Fruit fly (Drosophila melanogaster) whole organism, embryonic: Measurements from ENCODE around the gene fit.
A peak's percentile ranks its signal among the peaks of the same experiment; 100 is the strongest.

ENCODE experiments used
- Antp ChIP-seq: fragments of 200-800 bp; sonication (Bioruptor generic); optimal IDR thresholded peaks from 3 replicates; lab custom pipeline; 2016; ENCODE audit warnings: missing biosample characterization, missing genetic modification characterization
- Awh ChIP-seq: fragments of 200-800 bp; sonication (Bioruptor generic); IDR thresholded peaks from 2 replicates; pipeline ENCODE4, ENCODE4 v1.3.6; 2022; ENCODE audit warnings: missing biosample characterization, missing genetic modification characterization
- Bdp1 ChIP-seq: fragments of 200-800 bp; sonication (Bioruptor generic); optimal IDR thresholded peaks from 3 replicates; lab custom pipeline; 2016; ENCODE audit warnings: missing biosample characterization, missing genetic modification characterization
- CG10654 ChIP-seq: fragments of 200-800 bp; sonication (Bioruptor generic); optimal IDR thresholded peaks from 2 replicates; lab custom pipeline; 2016; ENCODE audit warnings: missing biosample characterization, missing genetic modification characterization
- CG11504 ChIP-seq: fragments of 200-800 bp; sonication (Bioruptor generic); optimal IDR thresholded peaks from 3 replicates; lab custom pipeline; 2019; ENCODE audit warnings: missing biosample characterization, mild to moderate bottlenecking, missing genetic modification characterization, moderate library complexity
- CG12236 ChIP-seq: fragments of 200-800 bp; sonication (Bioruptor generic); optimal IDR thresholded peaks from 2 replicates; lab custom pipeline; 2016; ENCODE audit warnings: missing biosample characterization, missing genetic modification characterization
- CG12299 ChIP-seq: fragments of 200-800 bp; sonication (Bioruptor generic); optimal IDR thresholded peaks from 2 replicates; lab custom pipeline; 2018; ENCODE audit warnings: missing biosample characterization, mild to moderate bottlenecking, missing genetic modification characterization
- CG13894 ChIP-seq: fragments of 200-800 bp; sonication (Bioruptor generic); optimal IDR thresholded peaks from 3 replicates; lab custom pipeline; 2018; ENCODE audit warnings: missing biosample characterization, mild to moderate bottlenecking, missing genetic modification characterization, moderate library complexity
- CG15514 ChIP-seq: fragments of 200-800 bp; sonication (Bioruptor generic); optimal IDR thresholded peaks from 3 replicates; lab custom pipeline; 2017; ENCODE audit warnings: missing biosample characterization, missing genetic modification characterization, mild to moderate bottlenecking, moderate library complexity, missing genetic modification reagents
- CG16815 ChIP-seq: fragments of 200-800 bp; sonication (Bioruptor generic); optimal IDR thresholded peaks from 3 replicates; lab custom pipeline; 2017; ENCODE audit warnings: missing biosample characterization, mild to moderate bottlenecking, missing genetic modification characterization
- CG17328 ChIP-seq: fragments of 200-800 bp; sonication (Bioruptor generic); IDR thresholded peaks from 2 replicates; pipeline ENCODE4 v1.3.6; 2022; ENCODE audit warnings: missing biosample characterization, missing genetic modification characterization
- CG17829 ChIP-seq: fragments of 200-800 bp; optimal IDR thresholded peaks from 2 replicates; lab custom pipeline; 2019; ENCODE audit warnings: missing biosample characterization, mild to moderate bottlenecking, missing genetic modification characterization, moderate library complexity
- CG30020 ChIP-seq: fragments of 200-800 bp; optimal IDR thresholded peaks from 2 replicates; lab custom pipeline; 2019; ENCODE audit warnings: missing biosample characterization, mild to moderate bottlenecking, missing genetic modification characterization, moderate library complexity
- CG31441 ChIP-seq: fragments of 200-800 bp; sonication (Bioruptor generic); IDR thresholded peaks from 2 replicates; pipeline ENCODE4 v1.3.6; 2022; ENCODE audit warnings: missing biosample characterization, missing genetic modification characterization
- CG3163 ChIP-seq: fragments of 200-800 bp; sonication (Bioruptor generic); optimal IDR thresholded peaks from 3 replicates; lab custom pipeline; 2016; ENCODE audit warnings: missing biosample characterization, missing genetic modification characterization
- CG34422 ChIP-seq: fragments of 200-800 bp; sonication (Bioruptor generic); IDR thresholded peaks from 3 replicates; pipeline ENCODE4 v1.3.6; 2022; ENCODE audit warnings: missing biosample characterization, missing genetic modification characterization
- CG4404 ChIP-seq: fragments of 200-800 bp; sonication (Bioruptor generic); IDR thresholded peaks from 2 replicates; pipeline ENCODE4 v1.3.6; 2022; ENCODE audit warnings: missing biosample characterization, missing genetic modification characterization
- CG7786 ChIP-seq: fragments of 200-800 bp; sonication (Bioruptor generic); optimal IDR thresholded peaks from 2 replicates; lab custom pipeline; 2016; ENCODE audit warnings: missing biosample characterization, missing genetic modification characterization
- CG7928 ChIP-seq: fragments of 200-800 bp; sonication (Bioruptor generic); optimal IDR thresholded peaks from 2 replicates; lab custom pipeline; 2017; ENCODE audit warnings: missing biosample characterization, mild to moderate bottlenecking, missing genetic modification characterization
- CG9437 ChIP-seq: fragments of 200-800 bp; sonication (Bioruptor generic); optimal IDR thresholded peaks from 2 replicates; lab custom pipeline; 2018; ENCODE audit warnings: missing biosample characterization, mild to moderate bottlenecking, missing genetic modification characterization
- Dad ChIP-seq: fragments of 200-800 bp; sonication (Bioruptor generic); optimal IDR thresholded peaks from 3 replicates; lab custom pipeline; 2016; ENCODE audit warnings: missing biosample characterization, missing genetic modification characterization
- Ets65A ChIP-seq: fragments of 200-800 bp; sonication (Bioruptor generic); peaks from one replicate; lab custom pipeline; 2016; ENCODE audit warnings: missing biosample characterization, missing genetic modification characterization
- Fer2 ChIP-seq: fragments of 200-800 bp; sonication (Bioruptor generic); optimal IDR thresholded peaks from 2 replicates; lab custom pipeline; 2018; ENCODE audit warnings: missing biosample characterization, mild to moderate bottlenecking, missing genetic modification characterization, moderate library complexity
- Gsc ChIP-seq: fragments of 200-800 bp; sonication (Bioruptor generic); IDR thresholded peaks from 2 replicates; pipeline ENCODE4 v1.3.6; 2022; ENCODE audit warnings: missing biosample characterization, missing genetic modification characterization
- HLH54F ChIP-seq: fragments of 200-800 bp; sonication (Bioruptor generic); optimal IDR thresholded peaks from 3 replicates; lab custom pipeline; 2016; ENCODE audit warnings: missing biosample characterization, missing genetic modification characterization
- HLHmδ ChIP-seq: fragments of 200-800 bp; sonication (Bioruptor generic); optimal IDR thresholded peaks from 2 replicates; lab custom pipeline; 2018; ENCODE audit warnings: missing biosample characterization, mild to moderate bottlenecking, missing genetic modification characterization, moderate library complexity
- HmgZ ChIP-seq: fragments of 200-800 bp; sonication (Bioruptor generic); optimal IDR thresholded peaks from 2 replicates; lab custom pipeline; 2018; ENCODE audit warnings: missing biosample characterization, mild to moderate bottlenecking, missing genetic modification characterization
- Hr3 ChIP-seq: fragments of 200-800 bp; sonication (Bioruptor generic); optimal IDR thresholded peaks from 3 replicates; lab custom pipeline; 2016; ENCODE audit warnings: missing biosample characterization, missing genetic modification characterization
- Six4 ChIP-seq: fragments of 200-800 bp; sonication (Bioruptor generic); optimal IDR thresholded peaks from 2 replicates; lab custom pipeline; 2016; ENCODE audit warnings: missing biosample characterization, missing genetic modification characterization
- Sox100B ChIP-seq: fragments of 200-800 bp; sonication (Bioruptor generic); optimal IDR thresholded peaks from 3 replicates; lab custom pipeline; 2018; ENCODE audit warnings: missing biosample characterization, mild to moderate bottlenecking, missing genetic modification characterization
- Trl ChIP-seq, 3 experiments: fragments of >200 bp in 2 of 3; fragments of 200-800 bp in 1 of 3; sonication (Bioruptor generic) in 1 of 3; optimal IDR thresholded peaks; 2 replicates in 1 of 3; 3 replicates in 2 of 3; lab custom pipeline; 2016 to 2017; ENCODE audit warnings: missing biosample characterization in 1 of 3, missing genetic modification characterization in 1 of 3
- YL-1 ChIP-seq: fragments of 200-800 bp; sonication (Bioruptor generic); optimal IDR thresholded peaks from 3 replicates; lab custom pipeline; 2017; ENCODE audit warnings: missing biosample characterization, mild to moderate bottlenecking, missing genetic modification characterization
- ab ChIP-seq: fragments of 200-800 bp; sonication (Bioruptor generic); optimal IDR thresholded peaks from 2 replicates; lab custom pipeline; 2016; ENCODE audit warnings: missing biosample characterization, missing genetic modification characterization
- cato ChIP-seq: fragments of 200-800 bp; sonication (Bioruptor generic); optimal IDR thresholded peaks from 2 replicates; lab custom pipeline; 2016; ENCODE audit warnings: missing biosample characterization, missing genetic modification characterization, borderline replicate concordance
- corto ChIP-seq: fragments of 200-800 bp; sonication (Bioruptor generic); optimal IDR thresholded peaks from 2 replicates; lab custom pipeline; 2016; ENCODE audit warnings: missing biosample characterization, mild to moderate bottlenecking, missing genetic modification characterization, moderate library complexity
- esg ChIP-seq: fragments of 200-800 bp; sonication (Bioruptor generic); conservative IDR thresholded peaks from 2 replicates; pipeline ENCODE4 v1.3.6; 2022; ENCODE audit warnings: missing biosample characterization, missing genetic modification characterization
- eyg ChIP-seq: fragments of 200-800 bp; sonication (Bioruptor generic); optimal IDR thresholded peaks from 3 replicates; lab custom pipeline; 2016; ENCODE audit warnings: missing biosample characterization, missing genetic modification characterization
- gcm2 ChIP-seq: fragments of 200-800 bp; sonication (Bioruptor generic); optimal IDR thresholded peaks from 2 replicates; lab custom pipeline; 2016; ENCODE audit warnings: missing biosample characterization, missing genetic modification characterization
- jing ChIP-seq: fragments of 200-800 bp; sonication (Bioruptor generic); optimal IDR thresholded peaks from 2 replicates; lab custom pipeline; 2018; ENCODE audit warnings: missing biosample characterization, mild to moderate bottlenecking, missing genetic modification characterization
- knrl ChIP-seq: fragments of 200-800 bp; sonication (Bioruptor generic); IDR thresholded peaks from 3 replicates; pipeline ENCODE4 v1.3.6; 2022; ENCODE audit warnings: missing biosample characterization, missing genetic modification characterization; ENCODE audit not compliant: partially characterized antibody
- lbe ChIP-seq: fragments of 200-800 bp; sonication (Bioruptor generic); optimal IDR thresholded peaks from 2 replicates; lab custom pipeline; 2016; ENCODE audit warnings: missing biosample characterization, mild to moderate bottlenecking, missing genetic modification characterization
- lola ChIP-seq, 3 experiments: fragments of >200 bp in 2 of 3; fragments of 200-800 bp in 1 of 3; sonication (Bioruptor generic) in 1 of 3; optimal IDR thresholded peaks; 2 replicates each; lab custom pipeline; 2017 to 2019; ENCODE audit warnings: missing biosample characterization in 3 of 3, missing genetic modification characterization in 3 of 3, mild to moderate bottlenecking in 1 of 3, moderate library complexity in 1 of 3
- otp ChIP-seq: fragments of 200-800 bp; sonication (Bioruptor generic); IDR thresholded peaks from 3 replicates; pipeline ENCODE4, ENCODE4 v1.3.6; 2022; ENCODE audit warnings: missing biosample characterization, missing genetic modification characterization
- phol ChIP-seq: fragments of 200-800 bp; sonication (Bioruptor generic); optimal IDR thresholded peaks from 3 replicates; lab custom pipeline; 2018; ENCODE audit warnings: missing biosample characterization, mild to moderate bottlenecking, missing genetic modification characterization, moderate library complexity
- sna ChIP-seq: fragments of 200-800 bp; sonication (Bioruptor generic); IDR thresholded peaks from 2 replicates; pipeline ENCODE4 v1.3.6; 2022; ENCODE audit warnings: missing biosample characterization, missing genetic modification characterization; ENCODE audit not compliant: partially characterized antibody
- sob ChIP-seq: fragments of 200-800 bp; sonication (Bioruptor generic); IDR thresholded peaks from 2 replicates; pipeline ENCODE4 v1.3.6; 2022; ENCODE audit warnings: missing biosample characterization, missing genetic modification characterization
- stwl ChIP-seq: fragments of 200-800 bp; sonication (Bioruptor generic); optimal IDR thresholded peaks from 3 replicates; lab custom pipeline; 2018; ENCODE audit warnings: missing biosample characterization, mild to moderate bottlenecking, missing genetic modification characterization, moderate library complexity
- trem ChIP-seq: fragments of 200-800 bp; optimal IDR thresholded peaks from 3 replicates; lab custom pipeline; 2019; ENCODE audit warnings: missing biosample characterization, mild to moderate bottlenecking, missing genetic modification characterization, moderate library complexity
- tup ChIP-seq: fragments of 200-800 bp; sonication (Bioruptor generic); optimal IDR thresholded peaks from 2 replicates; lab custom pipeline; 2016; ENCODE audit warnings: missing biosample characterization, mild to moderate bottlenecking, missing genetic modification characterization, moderate library complexity
- tx ChIP-seq: fragments of 200-800 bp; sonication (Bioruptor generic); optimal IDR thresholded peaks from 2 replicates; lab custom pipeline; 2016; ENCODE audit warnings: missing biosample characterization, missing genetic modification characterization
- wdn ChIP-seq: fragments of 200-800 bp; sonication (Bioruptor generic); IDR thresholded peaks from 2 replicates; pipeline ENCODE4 v1.3.6; 2022; ENCODE audit warnings: missing biosample characterization, missing genetic modification characterization

fit gene

DNA sequence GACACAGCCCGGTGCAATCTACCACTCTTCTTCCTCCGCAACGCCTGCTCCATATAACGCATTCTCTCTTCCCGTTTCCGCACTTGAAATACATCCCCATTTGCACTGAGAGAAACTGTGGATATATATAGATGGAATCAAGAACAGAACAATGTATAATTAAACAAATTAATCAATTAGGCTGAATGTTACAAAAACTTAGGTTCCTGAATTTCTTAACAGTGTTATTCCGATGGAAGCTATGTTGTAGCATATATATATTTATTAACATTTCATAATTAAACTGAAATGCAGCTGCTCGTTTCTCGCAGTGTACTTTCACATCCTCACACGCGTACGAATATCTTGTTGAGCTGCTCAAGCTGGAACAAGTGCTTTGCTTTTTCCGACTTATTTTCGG, 24.7 kb downstream of the fit start (continued):
- peak; percentile 56 for TF ChIP-seq Ets65A
- TF ChIP-seq CG31441 (GFP tag; lab: Robert Waterston, UW), result peak; percentile 63
- TF ChIP-seq Six4 (GFP tag; lab: Kevin White, UChicago), result peak; percentile 22
- peak; percentile 38 for TF ChIP-seq Sox100B (GFP tag; lab: Kevin White, UChicago)
- no peak for TF ChIP-seq CG13894 (tag; lab: Kevin White, UChicago)
- peak; percentile 36 for TF ChIP-seq tx
- TF ChIP-seq stwl, result peak; percentile 14
- TF ChIP-seq knrl, result no peak
- no peak for TF ChIP-seq gcm2 (GFP tag; lab: Kevin White, UChicago)
- TF ChIP-seq CG34422 (GFP tag; lab: Robert Waterston, UW), result 0 out of 3 replicates have a peak, but pooled peaks have one; percentile 37
- no peak for TF ChIP-seq HLH54F (GFP tag; lab: Kevin White, UChicago)
- TF ChIP-seq Fer2, result no peak
- TF ChIP-seq CG3163 (GFP tag; lab: Kevin White, UChicago), result no peak
- TF ChIP-seq otp (GFP tag; lab: Robert Waterston, UW), result 0 out of 3 replicates have a peak, but pooled peaks have one; percentile 35
- TF ChIP-seq HLHmδ (GFP tag; lab: Kevin White, UChicago), result no peak
- TF ChIP-seq Antp (GFP tag; lab: Kevin White, UChicago), result peak; percentile 18
- no peak for TF ChIP-seq YL-1 (GFP tag; lab: Kevin White, UChicago)
- no peak for TF ChIP-seq HmgZ (tag; lab: Kevin White, UChicago)
- TF ChIP-seq Awh, result no peak
- peak; percentile 53; the same call in 1 of the 2 replicates for TF ChIP-seq CG17328 (GFP tag; lab: Robert Waterston, UW)
- TF ChIP-seq CG12236 (GFP tag; lab: Kevin White, UChicago), result peak; percentile 47
- TF ChIP-seq ab (GFP tag; lab: Kevin White, UChicago), result no peak
- peak; percentile 50 for TF ChIP-seq CG4404 (GFP tag; lab: Robert Waterston, UW)
- no peak for TF ChIP-seq wdn (GFP tag; lab: Robert Waterston, UW)
- no peak for TF ChIP-seq CG7786 (GFP tag; lab: Kevin White, UChicago)
- TF ChIP-seq CG11504 (tag; lab: Kevin White, UChicago), result peak; percentile 54
- TF ChIP-seq CG17829 (tag; lab: Kevin White, UChicago), result peak; percentile 79
- TF ChIP-seq CG9437 (GFP tag; lab: Kevin White, UChicago), result peak; percentile 40
- TF ChIP-seq esg (GFP tag; lab: Robert Waterston, UW), result no peak; the same call in 1 of the 2 replicates
- TF ChIP-seq Gsc (GFP tag; lab: Robert Waterston, UW), result no peak
- TF ChIP-seq sna, result no peak
- no peak for TF ChIP-seq eyg (GFP tag; lab: Kevin White, UChicago)
- no peak for TF ChIP-seq cato (GFP tag; lab: Kevin White, UChicago)
- TF ChIP-seq corto, result peak; percentile 93
- no peak for TF ChIP-seq tup (GFP tag; lab: Kevin White, UChicago)
- TF ChIP-seq Bdp1 (GFP tag; lab: Kevin White, UChicago), result no peak
- no peak for TF ChIP-seq CG15514 (GFP tag; lab: Kevin White, UChicago)
- peak; percentile 87 for TF ChIP-seq lbe (GFP tag; lab: Kevin White, UChicago)
- TF ChIP-seq Hr3, result peak; percentile 26
- peak; percentile 63 for TF ChIP-seq phol (tag; lab: Kevin White, UChicago)
- TF ChIP-seq trem (tag; lab: Kevin White, UChicago), result peak; percentile 46
- TF ChIP-seq lola (GFP tag; optimal IDR thresholded peaks at IDR 0.05; lab: Kevin White, UChicago), result peak in 1 of 3 experiments; percentile 75
- no peak for TF ChIP-seq sob (GFP tag; lab: Robert Waterston, UW)
- peak; percentile 27 for TF ChIP-seq jing
- no peak for TF ChIP-seq CG12299 (tag; lab: Kevin White, UChicago)
- TF ChIP-seq CG30020 (tag; lab: Kevin White, UChicago), result no peak
- no peak for TF ChIP-seq CG7928
- TF ChIP-seq Dad (GFP tag; lab: Kevin White, UChicago), result no peak
- peak; percentile 55 for TF ChIP-seq CG16815 (GFP tag; lab: Kevin White, UChicago)
- TF ChIP-seq Trl (optimal IDR thresholded peaks at IDR 0.05; lab: Kevin White, UChicago), result no peak
- TF ChIP-seq Trl (GFP tag; optimal IDR thresholded peaks at IDR 0.05; lab: Kevin White, UChicago), result no peak
- TF ChIP-seq CG10654, result peak; percentile 20
